Fruit fly (Drosophila melanogaster): ENCODE measurements around the gene CG1544.

CG1544 gene

dm6 chr3R:31221337-31222047 lies 24.8 kb downstream of the CG1544 start (continued):
- TF ChIP-seq CG32532 (GFP tag; IDR thresholded peaks at IDR 0.05), result no peak
- TF ChIP-seq CG9215 (GFP tag; IDR thresholded peaks at IDR 0.05), result no peak
- TF ChIP-seq CG16863 (GFP tag; optimal IDR thresholded peaks at IDR 0.05), result no peak
- no peak for TF ChIP-seq zfh2 (GFP tag; optimal IDR thresholded peaks at IDR 0.05)
- TF ChIP-seq zf30C (GFP tag; optimal IDR thresholded peaks at IDR 0.05), result peak; percentile 83
- TF ChIP-seq ind (GFP tag; optimal IDR thresholded peaks at IDR 0.05), result no peak
- no peak for TF ChIP-seq yki (optimal IDR thresholded peaks at IDR 0.05)
- no peak for TF ChIP-seq lov (optimal IDR thresholded peaks at IDR 0.05)
- TF ChIP-seq lov (GFP tag; IDR thresholded peaks at IDR 0.05), result no peak
- TF ChIP-seq hb (GFP tag; IDR thresholded peaks at IDR 0.05; ENCODE audit: partially characterized antibody), result no peak
- no peak for TF ChIP-seq CG7357 (GFP tag; IDR thresholded peaks at IDR 0.05)
- peak; percentile 48 for TF ChIP-seq kni (GFP tag; optimal IDR thresholded peaks at IDR 0.05)
- TF ChIP-seq CG10654 (GFP tag; optimal IDR thresholded peaks at IDR 0.05), result no peak
- peak; percentile 73 for TF ChIP-seq cwo (GFP tag; optimal IDR thresholded peaks at IDR 0.05)
- peak; percentile 85 for TF ChIP-seq CG1832 (GFP tag; optimal IDR thresholded peaks at IDR 0.05)
- TF ChIP-seq CG15696 (tag; optimal IDR thresholded peaks at IDR 0.05), result no peak
- no peak for TF ChIP-seq wdn (GFP tag; IDR thresholded peaks at IDR 0.05)
- TF ChIP-seq odd (GFP tag; optimal IDR thresholded peaks at IDR 0.05), result peak; percentile 3
- TF ChIP-seq fd96Cb (tag; optimal IDR thresholded peaks at IDR 0.05), result no peak
- peak; percentile 8 for TF ChIP-seq BtbVII (GFP tag; optimal IDR thresholded peaks at IDR 0.05)
- no peak for TF ChIP-seq cato (GFP tag; optimal IDR thresholded peaks at IDR 0.05; ENCODE audit: borderline replicate concordance)
- TF ChIP-seq crol (GFP tag; IDR thresholded peaks at IDR 0.05), result no peak
- no peak for TF ChIP-seq jing (GFP tag; optimal IDR thresholded peaks at IDR 0.05)
- peak; percentile 13 for TF ChIP-seq CG17359 (tag; optimal IDR thresholded peaks at IDR 0.05)
- TF ChIP-seq eve (GFP tag; optimal IDR thresholded peaks at IDR 0.05), result no peak
- TF ChIP-seq Rx (GFP tag; IDR thresholded peaks at IDR 0.05), result no peak
- no peak for TF ChIP-seq Eip74EF (GFP tag; optimal IDR thresholded peaks at IDR 0.05)
- TF ChIP-seq CG2875 (GFP tag; optimal IDR thresholded peaks at IDR 0.05), result no peak
- TF ChIP-seq croc (GFP tag; conservative IDR thresholded peaks at IDR 0.05), result no peak
- TF ChIP-seq Awh (GFP tag; IDR thresholded peaks at IDR 0.05), result no peak
- no peak for TF ChIP-seq gt (GFP tag; IDR thresholded peaks at IDR 0.05)
- TF ChIP-seq CG14965 (GFP tag; optimal IDR thresholded peaks at IDR 0.05; ENCODE audit: borderline replicate concordance), result no peak
- no peak for TF ChIP-seq CG16813 (GFP tag; IDR thresholded peaks at IDR 0.05; ENCODE audit: partially characterized antibody)
- peak; percentile 41 for TF ChIP-seq fd64A (GFP tag; optimal IDR thresholded peaks at IDR 0.05)
- TF ChIP-seq CG2678 (tag; optimal IDR thresholded peaks at IDR 0.05), result peak; percentile 4
- no peak for TF ChIP-seq Atf6 (GFP tag; IDR thresholded peaks at IDR 0.05)
- TF ChIP-seq run (tag; optimal IDR thresholded peaks at IDR 0.05), result no peak
- no peak for TF ChIP-seq ash1 (GFP tag; optimal IDR thresholded peaks at IDR 0.05)
- no peak for TF ChIP-seq Hr78 (GFP tag; optimal IDR thresholded peaks at IDR 0.05)
- no peak for TF ChIP-seq NfI (GFP tag; optimal IDR thresholded peaks at IDR 0.05)
- no peak for TF ChIP-seq gsb (GFP tag; IDR thresholded peaks at IDR 0.05)
- no peak for TF ChIP-seq twi (tag; optimal IDR thresholded peaks at IDR 0.05)
- peak; percentile 95 for TF ChIP-seq cg (GFP tag; optimal IDR thresholded peaks at IDR 0.05)
- TF ChIP-seq lab (GFP tag; optimal IDR thresholded peaks at IDR 0.05), result no peak
- TF ChIP-seq Atf3 (GFP tag; optimal IDR thresholded peaks at IDR 0.05), result no peak
- no peak for TF ChIP-seq CG10366 (GFP tag; IDR thresholded peaks at IDR 0.05)
- TF ChIP-seq bsh (GFP tag; optimal IDR thresholded peaks at IDR 0.05), result peak in 1 of 2 experiments; percentile 82
- TF ChIP-seq CG1024 (GFP tag; IDR thresholded peaks at IDR 0.05), result no peak
- TF ChIP-seq wek (GFP tag; optimal IDR thresholded peaks at IDR 0.05), result peak; percentile 20
- no peak for TF ChIP-seq CG11247 (GFP tag; IDR thresholded peaks at IDR 0.05)
